Worm (Caenorhabditis elegans) whole organism, young adult: ENCODE measurements around the gene gei-8.

ENCODE experiments used
- B0261.1 ChIP-seq: sonication (generic microtip); optimal IDR thresholded peaks from 2 replicates; lab custom pipeline; 2016; ENCODE audit warnings: mild to moderate bottlenecking, missing genetic modification characterization, moderate library complexity, missing compliant biosample characterization
- C17E4.6 ChIP-seq: fragments of 200-800 bp; sonication (Bioruptor generic); IDR thresholded peaks from 2 replicates; pipeline ENCODE4 v1.3.6; 2022; ENCODE audit warnings: missing genetic modification reagents, missing genetic modification characterization, missing compliant biosample characterization
- D2030.7 ChIP-seq: fragments of 200-800 bp; sonication (Bioruptor generic); IDR thresholded peaks from 2 replicates; pipeline ENCODE4 v1.3.6; 2022; ENCODE audit warnings: missing genetic modification reagents, missing genetic modification characterization, missing compliant biosample characterization
- F23B12.7 ChIP-seq: sonication (generic microtip); optimal IDR thresholded peaks from 2 replicates; lab custom pipeline; 2017; ENCODE audit warnings: missing genetic modification characterization, mild to moderate bottlenecking, missing compliant biosample characterization, antibody characterized with exemption, moderate library complexity; ENCODE audit not compliant: insufficient read depth
- F39B2.1 ChIP-seq: fragments of 200-800 bp; sonication (Bioruptor generic); IDR thresholded peaks from 2 replicates; pipeline ENCODE4 v1.3.6; 2022; ENCODE audit warnings: missing genetic modification reagents, missing genetic modification characterization, missing compliant biosample characterization
- F49E8.2 ChIP-seq: sonication (generic microtip); optimal IDR thresholded peaks from 3 replicates; lab custom pipeline; 2017; ENCODE audit warnings: missing genetic modification characterization, mild to moderate bottlenecking, missing compliant biosample characterization, antibody characterized with exemption, moderate library complexity; ENCODE audit not compliant: insufficient read depth
- F55B11.4 ChIP-seq: sonication (generic microtip); optimal IDR thresholded peaks from 2 replicates; lab custom pipeline; 2016; ENCODE audit warnings: missing compliant biosample characterization, missing genetic modification characterization, borderline replicate concordance; ENCODE audit not compliant: insufficient read depth
- K11D2.4 ChIP-seq: fragments of 200-800 bp; sonication (Bioruptor generic); IDR thresholded peaks from 2 replicates; pipeline ENCODE4 v1.3.6; 2022; ENCODE audit warnings: missing genetic modification reagents, missing genetic modification characterization, missing compliant biosample characterization
- T26A5.8 ChIP-seq: sonication (generic microtip); optimal IDR thresholded peaks from 2 replicates; lab custom pipeline; 2016; ENCODE audit warnings: missing genetic modification characterization, missing compliant biosample characterization
- Y56A3A.18 ChIP-seq: fragments of 200-800 bp; sonication (Bioruptor generic); IDR thresholded peaks from 2 replicates; pipeline ENCODE4 v1.3.6; 2022; ENCODE audit warnings: missing genetic modification reagents, missing genetic modification characterization, missing compliant biosample characterization
- Y67H2A.10 ChIP-seq: fragments of 200-800 bp; sonication (Bioruptor generic); conservative IDR thresholded peaks from 2 replicates; pipeline ENCODE4 v1.3.6; 2022; ENCODE audit warnings: missing genetic modification reagents, missing genetic modification characterization, missing compliant biosample characterization
- Y79H2A.3 ChIP-seq: fragments of 200-800 bp; sonication (Bioruptor generic); conservative IDR thresholded peaks from 2 replicates; pipeline ENCODE4 v1.3.6; 2022; ENCODE audit warnings: missing genetic modification reagents, missing genetic modification characterization, missing compliant biosample characterization
- ZK185.1 ChIP-seq: sonication (generic microtip); optimal IDR thresholded peaks from 2 replicates; lab custom pipeline; 2016; ENCODE audit warnings: mild to moderate bottlenecking, missing genetic modification characterization, missing compliant biosample characterization; ENCODE audit not compliant: poor library complexity, severe bottlenecking
- aptf-2 ChIP-seq: fragments of 200-800 bp; sonication (Bioruptor generic); conservative IDR thresholded peaks from 2 replicates; pipeline ENCODE4 v1.3.6; 2022; ENCODE audit warnings: missing genetic modification reagents, missing genetic modification characterization, missing compliant biosample characterization
- aptf-3 ChIP-seq: fragments of 200-800 bp; sonication (Bioruptor generic); IDR thresholded peaks from 2 replicates; pipeline ENCODE4 v1.3.6; 2022; ENCODE audit warnings: missing genetic modification characterization, missing compliant biosample characterization
- atf-7 ChIP-seq: sonication (generic microtip); optimal IDR thresholded peaks from 2 replicates; lab custom pipeline; 2017; ENCODE audit warnings: mild to moderate bottlenecking, missing genetic modification characterization, missing compliant biosample characterization
- attf-3 ChIP-seq: fragments of 200-800 bp; sonication (Bioruptor generic); conservative IDR thresholded peaks from 2 replicates; pipeline ENCODE4 v1.3.6; 2022; ENCODE audit warnings: missing genetic modification reagents, missing genetic modification characterization, missing compliant biosample characterization
- attf-5 ChIP-seq: fragments of 200-800 bp; sonication (Bioruptor generic); optimal IDR thresholded peaks from 2 replicates; lab custom pipeline; 2018; ENCODE audit warnings: mild to moderate bottlenecking, missing genetic modification characterization, missing compliant biosample characterization
- ceh-40 ChIP-seq: fragments of 200-800 bp; sonication (Bioruptor generic); IDR thresholded peaks from 2 replicates; pipeline ENCODE4 v1.3.6; 2022; ENCODE audit warnings: missing genetic modification characterization, missing compliant biosample characterization
- egl-44 ChIP-seq: fragments of 200-800 bp; sonication (Bioruptor generic); IDR thresholded peaks from 2 replicates; pipeline ENCODE4 v1.3.6; 2022; ENCODE audit warnings: missing genetic modification reagents, missing genetic modification characterization, missing compliant biosample characterization
- ekl-4 ChIP-seq: fragments of 200-800 bp; sonication (Bioruptor generic); IDR thresholded peaks from 2 replicates; pipeline ENCODE4 v1.3.6; 2022; ENCODE audit warnings: missing genetic modification reagents, missing genetic modification characterization, missing compliant biosample characterization
- ets-4 ChIP-seq: fragments of 200-800 bp; sonication (Bioruptor generic); optimal IDR thresholded peaks from 2 replicates; lab custom pipeline; 2018; ENCODE audit warnings: mild to moderate bottlenecking, missing genetic modification characterization, missing compliant biosample characterization
- fkh-3 ChIP-seq: sonication (generic microtip); optimal IDR thresholded peaks from 2 replicates; lab custom pipeline; 2016; ENCODE audit warnings: mild to moderate bottlenecking, missing genetic modification characterization, missing compliant biosample characterization
- hlh-26 ChIP-seq: fragments of 200-800 bp; sonication (Bioruptor generic); conservative IDR thresholded peaks from 2 replicates; pipeline ENCODE4 v1.3.6; 2022; ENCODE audit warnings: missing genetic modification reagents, missing genetic modification characterization, missing compliant biosample characterization
- hmg-20 ChIP-seq: fragments of 200-800 bp; sonication (Bioruptor generic); IDR thresholded peaks from 2 replicates; pipeline ENCODE4 v1.3.6; 2022; ENCODE audit warnings: missing genetic modification reagents, missing genetic modification characterization, missing compliant biosample characterization
- hrde-1 ChIP-seq: sonication (generic microtip); optimal IDR thresholded peaks from 2 replicates; lab custom pipeline; 2016; ENCODE audit warnings: missing genetic modification characterization, mild to moderate bottlenecking, missing compliant biosample characterization, moderate library complexity, missing genotype, missing genetic modification reagents, borderline replicate concordance
- let-607 ChIP-seq, 2 experiments: fragments of 200-800 bp in 1 of 2; sonication (Bioruptor generic) in 1 of 2; sonication (generic microtip) in 1 of 2; optimal IDR thresholded peaks; 2 replicates each; lab custom pipeline; 2016 to 2018; ENCODE audit warnings: mild to moderate bottlenecking in 2 of 2, missing compliant biosample characterization in 2 of 2, missing genetic modification characterization in 2 of 2, moderate library complexity in 2 of 2, missing genotype in 1 of 2
- lin-26 ChIP-seq: fragments of 200-800 bp; sonication (Bioruptor generic); IDR thresholded peaks from 2 replicates; pipeline ENCODE4 v1.3.6; 2022; ENCODE audit warnings: missing genetic modification reagents, missing genetic modification characterization, missing compliant biosample characterization
- lin-40 ChIP-seq: sonication (generic microtip); optimal IDR thresholded peaks from 2 replicates; lab custom pipeline; 2016; ENCODE audit warnings: missing genetic modification characterization, mild to moderate bottlenecking, missing compliant biosample characterization, missing genotype, missing genetic modification reagents
- mes-4 ChIP-seq: sonication (generic microtip); optimal IDR thresholded peaks from 2 replicates; lab custom pipeline; 2016; ENCODE audit warnings: missing genotype, missing genetic modification characterization, missing compliant biosample characterization
- nfyb-1 ChIP-seq: fragments of 200-800 bp; sonication (Bioruptor generic); IDR thresholded peaks from 2 replicates; pipeline ENCODE4 v1.3.6; 2022; ENCODE audit warnings: missing genetic modification reagents, missing genetic modification characterization, missing compliant biosample characterization
- nhr-90 ChIP-seq: sonication (generic microtip); optimal IDR thresholded peaks from 2 replicates; lab custom pipeline; 2016; ENCODE audit warnings: missing genotype, mild to moderate bottlenecking, missing genetic modification characterization, missing compliant biosample characterization
- rcor-1 ChIP-seq: fragments of 200-800 bp; sonication (Bioruptor generic); IDR thresholded peaks from 2 replicates; pipeline ENCODE4 v1.3.6; 2022; ENCODE audit warnings: missing genetic modification reagents, missing genetic modification characterization, missing compliant biosample characterization
- sea-2 ChIP-seq: fragments of 200-800 bp; sonication (Bioruptor generic); IDR thresholded peaks from 2 replicates; pipeline ENCODE4 v1.3.6; 2022; ENCODE audit warnings: missing genetic modification characterization, missing compliant biosample characterization
- snpc-1.1 ChIP-seq: sonication (generic microtip); optimal IDR thresholded peaks from 2 replicates; lab custom pipeline; 2017; ENCODE audit warnings: missing genetic modification characterization, mild to moderate bottlenecking, missing compliant biosample characterization, antibody characterized with exemption, moderate library complexity, missing genotype, missing genetic modification reagents; ENCODE audit not compliant: insufficient read depth
- snpc-1.3 ChIP-seq: sonication (generic microtip); optimal IDR thresholded peaks from 2 replicates; lab custom pipeline; 2017; ENCODE audit warnings: missing genetic modification characterization, mild to moderate bottlenecking, missing compliant biosample characterization, antibody characterized with exemption, moderate library complexity, missing genotype, missing genetic modification reagents; ENCODE audit not compliant: insufficient read depth
- tbp1 ChIP-seq: fragments of 200-800 bp; sonication (Bioruptor generic); optimal IDR thresholded peaks from 2 replicates; lab custom pipeline; 2018; ENCODE audit warnings: mild to moderate bottlenecking, missing genetic modification characterization, missing compliant biosample characterization
- unc-62 ChIP-seq: fragments of 150-350 bp; optimal IDR thresholded peaks from 2 replicates; lab custom pipeline; 2014; ENCODE audit warnings: missing biosample characterization, missing genetic modification reagents, missing genetic modification characterization
- ztf-3 ChIP-seq: fragments of 200-800 bp; sonication (Bioruptor generic); optimal IDR thresholded peaks from 2 replicates; lab custom pipeline; 2018; ENCODE audit warnings: mild to moderate bottlenecking, missing genetic modification characterization, missing compliant biosample characterization

gei-8 gene

DNA sequence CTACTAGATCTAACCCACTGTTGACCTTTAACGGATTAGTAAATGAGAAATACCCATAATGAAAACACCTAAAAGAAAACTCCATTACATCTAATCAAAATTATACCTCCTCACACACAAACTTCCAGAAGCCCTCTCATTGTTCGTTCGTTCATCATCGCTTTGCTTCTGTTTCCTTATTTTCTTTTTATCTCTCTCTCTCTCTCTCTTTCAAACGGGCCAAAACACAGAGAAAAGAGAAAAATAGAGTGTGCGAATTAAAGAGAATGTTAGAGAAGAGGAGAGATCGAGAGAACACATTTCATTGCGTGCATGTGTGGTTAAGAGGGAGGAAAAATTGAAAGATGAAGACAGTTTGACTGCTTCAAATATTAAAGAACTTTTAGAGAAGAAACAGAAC lies 3.3 kb upstream of the gei-8 start (continued):
- TF ChIP-seq ekl-4 (GFP tag; lab: Robert Waterston, UW) (no peak), attf-5 (GFP tag; lab: Kevin White, UChicago) (peak; percentile 9), sea-2 (GFP tag; lab: Robert Waterston, UW) (no peak), hrde-1 (tag; lab: Kevin White, UChicago) (no peak), attf-3 (GFP tag; lab: Robert Waterston, UW) (no peak), F55B11.4 (no peak), nfyb-1 (no peak), egl-44 (GFP tag; lab: Robert Waterston, UW) (no peak), let-607 (tag; optimal IDR thresholded peaks at IDR 0.05; lab: Kevin White, UChicago) (no peak), snpc-1.3 (tag; lab: Kevin White, UChicago) (no peak), aptf-3 (GFP tag; lab: Robert Waterston, UW) (no peak), rcor-1 (GFP tag; lab: Robert Waterston, UW) (no peak), C17E4.6 (GFP tag; lab: Robert Waterston, UW) (no peak), mes-4 (tag; lab: Kevin White, UChicago) (no peak), ztf-3 (GFP tag; lab: Kevin White, UChicago) (no peak), ets-4 (GFP tag; lab: Kevin White, UChicago) (no peak), Y67H2A.10 (GFP tag; lab: Robert Waterston, UW) (no peak), T26A5.8 (tag; lab: Kevin White, UChicago) (no peak), atf-7 (tag; lab: Kevin White, UChicago) (no peak), lin-40 (peak; percentile 44), B0261.1 (tag; lab: Kevin White, UChicago) (no peak), hlh-26 (no peak), fkh-3 (tag; lab: Kevin White, UChicago) (no peak), snpc-1.1 (tag; lab: Kevin White, UChicago) (no peak), Y79H2A.3 (GFP tag; lab: Robert Waterston, UW) (no peak), F23B12.7 (peak; percentile 54), hmg-20 (GFP tag; lab: Robert Waterston, UW) (no peak), K11D2.4 (GFP tag; lab: Robert Waterston, UW) (no peak), tbp1 (GFP tag; lab: Kevin White, UChicago) (peak; percentile 4)

ce11 chrIII:8121923-8122322 lies 891 bp upstream of the gei-8 start:
- TF ChIP-seq ceh-40 (GFP tag; lab: Robert Waterston, UW) (no peak), ZK185.1 (tag; lab: Kevin White, UChicago) (no peak), unc-62 (GFP tag; lab: Kevin White, UChicago) (no peak), T26A5.8 (tag; lab: Kevin White, UChicago) (no peak), F49E8.2 (no peak), D2030.7 (GFP tag; lab: Robert Waterston, UW) (no peak), nhr-90 (tag; lab: Kevin White, UChicago) (no peak), F39B2.1 (GFP tag; lab: Robert Waterston, UW) (no peak), aptf-2 (GFP tag; lab: Robert Waterston, UW) (no peak), Y56A3A.18 (GFP tag; lab: Robert Waterston, UW) (no peak), lin-26 (GFP tag; lab: Robert Waterston, UW) (no peak), Y67H2A.10 (GFP tag; lab: Robert Waterston, UW) (no peak), ztf-3 (GFP tag; lab: Kevin White, UChicago) (no peak)
